Worm (Caenorhabditis elegans) whole organism, L4 larva: ENCODE data around the gene C32B5.6.
"Not testable (repeated sequence)": the region's sequence is repeated elsewhere in the genome, so short reads cannot be mapped to it uniquely, and the experiment has no call there.

Source experiments
- D1046.2 ChIP-seq: fragments of 200-800 bp; sonication (Bioruptor generic); IDR thresholded peaks from 2 replicates; pipeline ENCODE4 v1.3.6; 2022; ENCODE audit warnings: missing genetic modification characterization, missing compliant biosample characterization
- F26F4.8 ChIP-seq: fragments of 200-800 bp; sonication (Bioruptor generic); conservative IDR thresholded peaks from 2 replicates; pipeline ENCODE4 v1.3.6; 2022; ENCODE audit warnings: missing genetic modification characterization, missing compliant biosample characterization
- T20F7.1 ChIP-seq: fragments of 200-800 bp; sonication (Bioruptor generic); optimal IDR thresholded peaks from 2 replicates; lab custom pipeline; 2018; ENCODE audit warnings: mild to moderate bottlenecking, missing genetic modification characterization, missing compliant biosample characterization
- T26A8.4 ChIP-seq: fragments of 200-800 bp; sonication (Bioruptor generic); IDR thresholded peaks from 2 replicates; pipeline ENCODE4 v1.3.6; 2022; ENCODE audit warnings: missing genetic modification characterization, missing compliant biosample characterization
- aha-1 ChIP-seq: fragments of 150-350 bp; peaks from one replicate; lab custom pipeline; 2014; ENCODE audit warnings: missing biosample characterization, missing genetic modification characterization
- ceh-20 ChIP-seq: fragments of 200-800 bp; sonication (Bioruptor generic); IDR thresholded peaks from 2 replicates; pipeline ENCODE4 v1.3.6; 2022; ENCODE audit warnings: missing genetic modification reagents, missing genetic modification characterization, missing compliant biosample characterization
- ces-1 ChIP-seq: fragments of 150-350 bp; sonication (generic microtip); optimal IDR thresholded peaks from 4 replicates; lab custom pipeline; 2014; ENCODE audit warnings: missing biosample characterization, missing genetic modification reagents, missing genetic modification characterization
- cey-2 ChIP-seq: sonication (generic microtip); optimal IDR thresholded peaks from 3 replicates; lab custom pipeline; 2017; ENCODE audit warnings: missing genetic modification characterization, mild to moderate bottlenecking, missing compliant biosample characterization, antibody characterized with exemption, borderline replicate concordance; ENCODE audit not compliant: insufficient read depth
- ctbp-1 ChIP-seq: fragments of 200-800 bp; sonication (Bioruptor generic); IDR thresholded peaks from 2 replicates; pipeline ENCODE4 v1.3.6; 2022; ENCODE audit warnings: missing genetic modification reagents, missing genetic modification characterization, missing compliant biosample characterization
- dmd-6 ChIP-seq: fragments of 200-800 bp; sonication (Bioruptor generic); IDR thresholded peaks from 2 replicates; pipeline ENCODE4 v1.3.6; 2022; ENCODE audit warnings: missing genetic modification reagents, missing genetic modification characterization, missing compliant biosample characterization
- egl-27 ChIP-seq: sonication (generic microtip); optimal IDR thresholded peaks from 3 replicates; lab custom pipeline; 2017; ENCODE audit warnings: missing biosample characterization, missing genetic modification reagents, missing genetic modification characterization
- egl-43 ChIP-seq: fragments of 200-800 bp; sonication (Bioruptor generic); IDR thresholded peaks from 2 replicates; pipeline ENCODE4 v1.3.6; 2022; ENCODE audit warnings: missing genetic modification reagents, missing genetic modification characterization, missing compliant biosample characterization
- fkh-10 ChIP-seq: fragments of 150-350 bp; optimal IDR thresholded peaks from 2 replicates; lab custom pipeline; 2014; ENCODE audit warnings: missing biosample characterization, missing genetic modification reagents, missing genetic modification characterization
- hlh-30 ChIP-seq: sonication (generic microtip); optimal IDR thresholded peaks from 2 replicates; lab custom pipeline; 2017; ENCODE audit warnings: antibody characterized with exemption, mild to moderate bottlenecking, missing genetic modification characterization, missing compliant biosample characterization; ENCODE audit not compliant: insufficient read depth
- lin-13 ChIP-seq: fragments of 150-350 bp; optimal IDR thresholded peaks from 2 replicates; lab custom pipeline; 2014; ENCODE audit warnings: missing biosample characterization, missing genetic modification reagents, missing genetic modification characterization
- lin-38 ChIP-seq: fragments of 200-800 bp; sonication (Bioruptor generic); IDR thresholded peaks from 2 replicates; pipeline ENCODE4 v1.3.6; 2022; ENCODE audit warnings: missing genetic modification reagents, missing genetic modification characterization, missing compliant biosample characterization
- mes-2 ChIP-seq: sonication (generic microtip); optimal IDR thresholded peaks from 2 replicates; lab custom pipeline; 2016; ENCODE audit warnings: missing genotype, mild to moderate bottlenecking, missing genetic modification characterization, missing compliant biosample characterization; ENCODE audit not compliant: poor library complexity, severe bottlenecking
- nhr-11 ChIP-seq: fragments of 150-350 bp; optimal IDR thresholded peaks from 2 replicates; lab custom pipeline; 2014; ENCODE audit warnings: missing biosample characterization, missing genetic modification characterization
- nhr-25 ChIP-seq: sonication (generic microtip); optimal IDR thresholded peaks from 2 replicates; lab custom pipeline; 2017; ENCODE audit warnings: missing genetic modification characterization, mild to moderate bottlenecking, missing compliant biosample characterization, antibody characterized with exemption, moderate library complexity, borderline replicate concordance; ENCODE audit not compliant: insufficient read depth
- nhr-28 ChIP-seq: fragments of 150-350 bp; optimal IDR thresholded peaks from 2 replicates; lab custom pipeline; 2014; ENCODE audit warnings: missing biosample characterization, missing genetic modification characterization
- nhr-41 ChIP-seq: fragments of 200-800 bp; sonication (Bioruptor generic); IDR thresholded peaks from 2 replicates; pipeline ENCODE4 v1.3.6; 2022; ENCODE audit warnings: missing genetic modification reagents, missing genetic modification characterization, missing compliant biosample characterization
- nhr-76 ChIP-seq: fragments of 150-350 bp; optimal IDR thresholded peaks from 2 replicates; lab custom pipeline; 2014; ENCODE audit warnings: missing biosample characterization, missing genetic modification characterization
- pha-4 ChIP-seq, 2 experiments: fragments of 150-350 bp in 1 of 2; fragments of 200-800 bp in 1 of 2; sonication (Bioruptor generic) in 1 of 2; IDR thresholded peaks in 1 of 2; optimal IDR thresholded peaks in 1 of 2; 2 replicates each; pipeline versions ENCODE4 v1.3.6 to Lab custom; 2014 to 2022; ENCODE audit warnings: missing genetic modification characterization in 2 of 2, missing genetic modification reagents in 2 of 2, missing biosample characterization in 1 of 2, missing compliant biosample characterization in 1 of 2
- set-16 ChIP-seq: fragments of 200-800 bp; sonication (Bioruptor generic); IDR thresholded peaks from 2 replicates; pipeline ENCODE4 v1.3.6; 2022; ENCODE audit warnings: missing genetic modification reagents, missing genetic modification characterization, missing compliant biosample characterization
- skn-1 ChIP-seq: fragments of 150-350 bp; optimal IDR thresholded peaks from 2 replicates; lab custom pipeline; 2014; ENCODE audit warnings: missing biosample characterization, missing genetic modification characterization
- snpc-4 ChIP-seq: fragments of 150-350 bp; optimal IDR thresholded peaks from 2 replicates; lab custom pipeline; 2014; ENCODE audit warnings: missing biosample characterization, missing genetic modification characterization
- spr-1 ChIP-seq: sonication (generic microtip); optimal IDR thresholded peaks from 2 replicates; lab custom pipeline; 2016; ENCODE audit warnings: mild to moderate bottlenecking, missing genetic modification characterization, missing compliant biosample characterization
- tag-97 ChIP-seq: fragments of 200-800 bp; sonication (Bioruptor generic); IDR thresholded peaks from 2 replicates; pipeline ENCODE4 v1.3.6; 2022; ENCODE audit warnings: missing genetic modification characterization, missing compliant biosample characterization
- unc-130 ChIP-seq: sonication (generic microtip); optimal IDR thresholded peaks from 2 replicates; lab custom pipeline; 2016; ENCODE audit warnings: missing genetic modification reagents, missing genetic modification characterization, missing compliant biosample characterization
- zfp-2 ChIP-seq: sonication (generic microtip); optimal IDR thresholded peaks from 2 replicates; lab custom pipeline; 2016; ENCODE audit warnings: mild to moderate bottlenecking, missing genetic modification characterization, missing compliant biosample characterization
- zip-2 ChIP-seq: fragments of 150-350 bp; optimal IDR thresholded peaks from 2 replicates; lab custom pipeline; 2014; ENCODE audit warnings: missing biosample characterization, missing genetic modification characterization
- ztf-11 ChIP-seq: fragments of 150-350 bp; optimal IDR thresholded peaks from 2 replicates; lab custom pipeline; 2014; ENCODE audit warnings: missing biosample characterization, missing genetic modification characterization
- ztf-7 ChIP-seq: fragments of 150-350 bp; optimal IDR thresholded peaks from 2 replicates; lab custom pipeline; 2014; ENCODE audit warnings: missing biosample characterization, missing genetic modification characterization

The C32B5.6 gene

DNA sequence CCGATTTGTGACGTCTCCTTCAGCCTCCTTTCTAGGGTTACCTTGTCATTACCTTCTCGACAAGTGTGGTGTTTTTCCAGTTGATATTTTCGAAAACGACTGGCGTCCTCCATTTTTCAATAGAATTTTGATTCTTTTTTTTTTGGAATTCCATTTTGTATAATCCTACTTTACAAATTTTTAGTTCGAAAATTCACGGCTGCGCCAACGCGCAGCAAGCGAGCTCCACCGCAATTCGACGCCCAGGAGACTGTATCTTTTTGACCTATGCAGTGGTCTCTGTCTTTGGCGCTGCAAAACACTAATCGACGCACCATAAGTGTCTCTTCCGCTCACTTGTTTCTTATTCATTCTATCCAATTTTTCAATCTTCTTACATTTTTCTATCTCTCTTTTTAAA lies 23.1 kb downstream of the C32B5.6 start, which contains the start of gene fbxc-42:
Gene fbxc-42, plus strand, starts transcription at position 301 of the 400 bp plus-strand sequence.
- TF ChIP-seq lin-13: no peak
- no peak for TF ChIP-seq egl-27
- TF ChIP-seq ces-1 (GFP tag; lab: Kevin White, UChicago): no peak
- no peak for TF ChIP-seq skn-1 (tag; lab: Kevin White, UChicago)
- no peak for TF ChIP-seq ztf-7 (tag; lab: Kevin White, UChicago)
- TF ChIP-seq pha-4 (GFP tag; IDR thresholded peaks at IDR 0.05; lab: Robert Waterston, UW): no peak
- TF ChIP-seq pha-4 (tag; optimal IDR thresholded peaks at IDR 0.05; lab: Kevin White, UChicago): no peak
- no peak for TF ChIP-seq mes-2 (tag; lab: Kevin White, UChicago)
- no peak for TF ChIP-seq set-16 (GFP tag; lab: Robert Waterston, UW)
- no peak for TF ChIP-seq ztf-11 (tag; lab: Kevin White, UChicago)
- TF ChIP-seq T20F7.1 (GFP tag; lab: Kevin White, UChicago): no peak
- TF ChIP-seq aha-1 (tag; lab: Kevin White, UChicago): no peak
- no peak for TF ChIP-seq hlh-30 (tag; lab: Kevin White, UChicago)

DNA sequence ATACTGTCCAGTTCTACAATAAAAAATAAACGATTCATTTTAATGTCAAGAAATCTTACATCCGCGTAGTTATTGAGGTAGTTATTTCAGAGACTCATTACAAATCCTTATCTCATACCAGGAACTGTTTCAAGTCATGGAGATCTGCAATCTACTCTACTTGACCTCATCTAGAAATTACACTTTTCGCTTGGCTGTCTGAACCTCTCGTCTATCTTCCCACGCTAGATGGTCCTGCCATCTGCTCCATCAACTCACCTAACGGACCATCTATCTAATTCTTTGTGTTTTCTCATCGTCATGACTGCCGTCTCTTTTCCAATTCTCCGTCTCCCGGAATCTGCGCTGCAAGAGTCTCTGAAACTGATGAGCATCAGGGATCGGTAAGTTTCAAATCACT lies 26.0 kb downstream of the C32B5.6 start, which contains the start of gene F45D11.7:
Gene F45D11.7, plus strand, starts transcription at position 301 of the 400 bp plus-strand sequence.
- TF ChIP-seq dmd-6; ces-1 (GFP tag; lab: Kevin White, UChicago); snpc-4 (tag; lab: Kevin White, UChicago): not testable (repeated sequence)

DNA sequence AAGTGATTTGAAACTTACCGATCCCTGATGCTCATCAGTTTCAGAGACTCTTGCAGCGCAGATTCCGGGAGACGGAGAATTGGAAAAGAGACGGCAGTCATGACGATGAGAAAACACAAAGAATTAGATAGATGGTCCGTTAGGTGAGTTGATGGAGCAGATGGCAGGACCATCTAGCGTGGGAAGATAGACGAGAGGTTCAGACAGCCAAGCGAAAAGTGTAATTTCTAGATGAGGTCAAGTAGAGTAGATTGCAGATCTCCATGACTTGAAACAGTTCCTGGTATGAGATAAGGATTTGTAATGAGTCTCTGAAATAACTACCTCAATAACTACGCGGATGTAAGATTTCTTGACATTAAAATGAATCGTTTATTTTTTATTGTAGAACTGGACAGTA lies 27.9 kb downstream of the C32B5.6 start, which contains the start of gene F45D11.11:
Gene F45D11.11, minus strand, starts transcription at position 101 of the 400 bp plus-strand sequence.
- TF ChIP-seq zip-2; set-16 (GFP tag; lab: Robert Waterston, UW); unc-130 (GFP tag; lab: Kevin White, UChicago): not testable (repeated sequence)

DNA sequence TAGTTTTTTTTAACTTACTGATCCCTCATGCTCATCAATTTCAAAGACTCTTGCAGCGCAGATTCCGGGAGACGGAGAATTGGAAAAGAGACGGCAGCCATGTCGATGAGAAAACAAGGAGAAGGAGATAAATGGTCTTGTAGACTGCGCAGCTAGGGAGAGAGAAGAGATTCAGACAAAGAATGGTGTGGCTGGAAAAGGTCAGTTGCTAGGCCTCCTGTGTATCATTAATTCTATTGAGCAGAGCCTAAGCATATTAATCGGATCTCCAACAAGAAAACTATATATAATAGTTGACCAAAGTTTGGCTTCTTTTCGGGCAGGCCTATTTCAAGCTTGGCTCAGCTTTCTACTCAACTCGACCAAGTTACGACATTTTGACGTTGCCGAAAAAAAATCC lies 31.3 kb downstream of the C32B5.6 start, which contains the start of gene fbxb-29:
Gene fbxb-29, minus strand, starts transcription at position 101 of the 400 bp plus-strand sequence.
- no peak for TF ChIP-seq tag-97 (GFP tag; lab: Robert Waterston, UW)
- no peak for TF ChIP-seq nhr-41 (GFP tag; lab: Robert Waterston, UW)
- TF ChIP-seq cey-2 (tag; lab: Kevin White, UChicago): no peak
- TF ChIP-seq F26F4.8 (GFP tag; lab: Robert Waterston, UW): no peak
- TF ChIP-seq ctbp-1: no peak
- no peak for TF ChIP-seq D1046.2
- no peak for TF ChIP-seq snpc-4 (tag; lab: Kevin White, UChicago)
- no peak for TF ChIP-seq nhr-11 (tag; lab: Kevin White, UChicago)
- no peak for TF ChIP-seq egl-43
- TF ChIP-seq ceh-20 (GFP tag; lab: Robert Waterston, UW): no peak
- TF ChIP-seq T26A8.4: no peak
- TF ChIP-seq zfp-2 (tag; lab: Kevin White, UChicago): no peak

DNA sequence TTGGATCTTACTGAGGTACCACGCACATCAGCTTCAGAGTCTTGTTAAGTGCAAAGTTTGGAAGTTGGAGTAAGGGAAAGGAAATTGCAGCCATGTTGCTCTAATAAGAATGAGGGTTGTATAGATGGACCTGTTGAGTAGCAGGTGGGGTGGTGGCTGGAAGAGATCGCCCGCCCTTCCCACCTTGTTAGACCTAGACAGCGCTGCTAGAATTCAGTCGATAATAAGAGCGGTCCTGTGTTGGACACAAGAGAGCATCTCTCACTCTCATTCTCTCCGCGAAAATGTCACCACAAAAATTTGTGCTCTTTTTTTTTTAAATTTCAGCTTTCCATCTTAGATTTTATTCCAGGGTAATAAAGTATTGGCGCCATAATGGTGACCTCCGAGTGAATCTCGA lies 33.1 kb downstream of the C32B5.6 start, which contains the start of the genes fbxb-30 and F45D11.5:
Gene fbxb-30, minus strand, starts transcription at position 101 of the 400 bp plus-strand sequence.
Gene F45D11.5, plus strand, starts transcription at position 352 of the 400 bp plus-strand sequence.
- TF ChIP-seq nhr-25 (tag; lab: Kevin White, UChicago): no peak
- no peak for TF ChIP-seq nhr-76
- no peak for TF ChIP-seq lin-38 (GFP tag; lab: Robert Waterston, UW)
- no peak for TF ChIP-seq ceh-20 (GFP tag; lab: Robert Waterston, UW)
- TF ChIP-seq fkh-10 (GFP tag; lab: Kevin White, UChicago): no peak
- no peak for TF ChIP-seq nhr-28
- TF ChIP-seq spr-1: no peak
